Fruit fly (Drosophila melanogaster) whole organism, pupa: ENCODE data around the gene Argk2.
A peak's percentile ranks its signal among the peaks of the same experiment; 100 is the strongest.

Source experiments
- CG10348 ChIP-seq: fragments of 200-800 bp; sonication (Bioruptor generic); IDR thresholded peaks from 2 replicates; pipeline ENCODE4 v1.3.6; 2022; ENCODE audit warnings: missing biosample characterization, missing genetic modification characterization
- CG12605 ChIP-seq: fragments of 200-800 bp; sonication (Bioruptor generic); IDR thresholded peaks from 2 replicates; pipeline ENCODE4 v1.3.6; 2022; ENCODE audit warnings: missing biosample characterization, missing genetic modification characterization
- CG13204 ChIP-seq: fragments of 200-800 bp; sonication (Bioruptor generic); optimal IDR thresholded peaks from 2 replicates; lab custom pipeline; 2018; ENCODE audit warnings: missing biosample characterization, mild to moderate bottlenecking, missing genetic modification characterization, moderate library complexity
- CG14655 ChIP-seq: fragments of 200-800 bp; sonication (Bioruptor generic); optimal IDR thresholded peaks from 3 replicates; lab custom pipeline; 2017; ENCODE audit warnings: mild to moderate bottlenecking, missing biosample characterization, missing genetic modification reagents, missing genetic modification characterization
- CG15710 ChIP-seq: fragments of 200-800 bp; sonication (Bioruptor generic); optimal IDR thresholded peaks from 2 replicates; lab custom pipeline; 2018; ENCODE audit warnings: missing biosample characterization, mild to moderate bottlenecking, missing genetic modification characterization, moderate library complexity
- CG17806 ChIP-seq: fragments of 200-800 bp; sonication (Bioruptor generic); optimal IDR thresholded peaks from 2 replicates; lab custom pipeline; 2018; ENCODE audit warnings: missing biosample characterization, mild to moderate bottlenecking, missing genetic modification characterization, moderate library complexity
- CG32121 ChIP-seq: fragments of 200-800 bp; sonication (Bioruptor generic); IDR thresholded peaks from 2 replicates; pipeline ENCODE4 v1.3.6; 2022; ENCODE audit warnings: missing biosample characterization, missing genetic modification characterization
- CG34367 ChIP-seq: fragments of 200-800 bp; sonication (Bioruptor generic); optimal IDR thresholded peaks from 2 replicates; lab custom pipeline; 2018; ENCODE audit warnings: missing biosample characterization, mild to moderate bottlenecking, missing genetic modification characterization
- CG4496 ChIP-seq: fragments of 200-800 bp; sonication (Bioruptor generic); IDR thresholded peaks from 3 replicates; pipeline ENCODE4 v1.3.6; 2022; ENCODE audit warnings: missing biosample characterization, missing genetic modification characterization
- CG8159 ChIP-seq: fragments of 200-800 bp; sonication (Bioruptor generic); optimal IDR thresholded peaks from 3 replicates; lab custom pipeline; 2018; ENCODE audit warnings: missing biosample characterization, mild to moderate bottlenecking, missing genetic modification characterization, moderate library complexity
- CG8301 ChIP-seq: fragments of 200-800 bp; sonication (Bioruptor generic); optimal IDR thresholded peaks from 2 replicates; lab custom pipeline; 2018; ENCODE audit warnings: missing biosample characterization, mild to moderate bottlenecking, missing genetic modification characterization
- CG9948 ChIP-seq: fragments of 200-800 bp; sonication (Bioruptor generic); optimal IDR thresholded peaks from 2 replicates; lab custom pipeline; 2018; ENCODE audit warnings: missing biosample characterization, mild to moderate bottlenecking, missing genetic modification characterization, moderate library complexity
- D1 ChIP-seq: fragments of 200-800 bp; sonication (Bioruptor generic); optimal IDR thresholded peaks from 2 replicates; lab custom pipeline; 2018; ENCODE audit warnings: missing biosample characterization, mild to moderate bottlenecking, missing genetic modification characterization, moderate library complexity
- EcR ChIP-seq: fragments of 200-800 bp; sonication (Bioruptor generic); optimal IDR thresholded peaks from 3 replicates; lab custom pipeline; 2019; ENCODE audit warnings: missing biosample characterization, missing genetic modification characterization, mild to moderate bottlenecking, moderate library complexity, missing genetic modification reagents
- Ets98B ChIP-seq: fragments of 200-800 bp; sonication (Bioruptor generic); IDR thresholded peaks from 2 replicates; pipeline ENCODE4 v1.3.6; 2022; ENCODE audit warnings: missing biosample characterization, missing genetic modification characterization
- Pif1A ChIP-seq: fragments of 200-800 bp; sonication (Bioruptor generic); optimal IDR thresholded peaks from 3 replicates; lab custom pipeline; 2016; ENCODE audit warnings: missing biosample characterization, missing genetic modification characterization
- Snoo ChIP-seq: fragments of 200-800 bp; sonication (Bioruptor generic); optimal IDR thresholded peaks from 3 replicates; lab custom pipeline; 2017; ENCODE audit warnings: missing biosample characterization, mild to moderate bottlenecking, missing genetic modification characterization, inconsistent platforms
- fd96Ca ChIP-seq: fragments of 200-800 bp; sonication (Bioruptor generic); IDR thresholded peaks from 3 replicates; pipeline ENCODE4 v1.3.6; 2022; ENCODE audit warnings: missing biosample characterization, missing genetic modification characterization
- gl ChIP-seq: fragments of 200-800 bp; sonication (Bioruptor generic); optimal IDR thresholded peaks from 2 replicates; lab custom pipeline; 2018; ENCODE audit warnings: missing biosample characterization, mild to moderate bottlenecking, missing genetic modification characterization
- rn ChIP-seq: fragments of 200-800 bp; sonication (Bioruptor generic); IDR thresholded peaks from 2 replicates; pipeline ENCODE4 v1.3.6; 2022; ENCODE audit warnings: missing biosample characterization, missing genetic modification characterization

The Argk2 gene

dm6 chr3L:9025178-9025577, 22.1 kb upstream of the Argk2 start:
- no peak for TF ChIP-seq gl (tag; lab: Kevin White, UChicago)
- no peak for TF ChIP-seq rn (GFP tag; lab: Robert Waterston, UW)
- no peak for TF ChIP-seq CG8159 (tag; lab: Kevin White, UChicago)
- TF ChIP-seq Ets98B (GFP tag; lab: Robert Waterston, UW), result no peak
- TF ChIP-seq CG4496 (GFP tag; lab: Robert Waterston, UW), result no peak
- no peak for TF ChIP-seq CG14655
- TF ChIP-seq CG34367, result no peak
- no peak for TF ChIP-seq CG32121 (GFP tag; lab: Robert Waterston, UW)
- no peak for TF ChIP-seq CG9948 (tag; lab: Kevin White, UChicago)
- no peak for TF ChIP-seq CG8301 (tag; lab: Kevin White, UChicago)
- no peak for TF ChIP-seq Snoo (tag; lab: Kevin White, UChicago)
- no peak for TF ChIP-seq Pif1A (GFP tag; lab: Kevin White, UChicago)
- TF ChIP-seq EcR (GFP tag; lab: Kevin White, UChicago), result no peak
- no peak for TF ChIP-seq CG10348 (GFP tag; lab: Robert Waterston, UW)
- no peak for TF ChIP-seq CG15710 (tag; lab: Kevin White, UChicago)
- no peak for TF ChIP-seq CG12605 (GFP tag; lab: Robert Waterston, UW)
- no peak for TF ChIP-seq D1 (tag; lab: Kevin White, UChicago)

DNA sequence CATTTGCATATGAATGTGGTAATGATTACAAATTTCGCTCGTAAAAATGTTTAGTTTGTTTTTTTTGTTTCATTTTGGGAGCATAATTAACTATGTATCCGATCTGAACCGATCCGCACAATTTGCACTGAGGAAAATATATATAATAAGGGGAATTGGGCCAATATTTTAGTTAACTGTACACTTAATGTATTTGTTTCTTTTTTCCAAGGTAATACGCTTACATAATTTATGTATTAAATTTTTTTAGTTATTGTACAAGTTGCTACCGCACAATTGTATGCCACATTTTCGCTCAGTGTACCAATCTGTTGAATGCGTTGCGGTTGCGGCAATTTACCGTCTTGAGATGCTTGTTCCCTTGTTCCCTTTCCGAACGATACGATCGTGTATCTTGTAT, 21.6 kb upstream of the Argk2 start:
- TF ChIP-seq CG4496 (GFP tag; lab: Robert Waterston, UW), result no peak
- no peak for TF ChIP-seq CG14655
- TF ChIP-seq CG13204 (GFP tag; lab: Kevin White, UChicago), result no peak
- TF ChIP-seq CG17806 (tag; lab: Kevin White, UChicago), result peak; percentile 23
- TF ChIP-seq Pif1A (GFP tag; lab: Kevin White, UChicago), result peak; percentile 20
- peak; percentile 44 for TF ChIP-seq CG8159 (tag; lab: Kevin White, UChicago)
- no peak for TF ChIP-seq fd96Ca (GFP tag; lab: Robert Waterston, UW)
- TF ChIP-seq CG15710 (tag; lab: Kevin White, UChicago), result peak; percentile 23
- no peak for TF ChIP-seq rn (GFP tag; lab: Robert Waterston, UW)

DNA sequence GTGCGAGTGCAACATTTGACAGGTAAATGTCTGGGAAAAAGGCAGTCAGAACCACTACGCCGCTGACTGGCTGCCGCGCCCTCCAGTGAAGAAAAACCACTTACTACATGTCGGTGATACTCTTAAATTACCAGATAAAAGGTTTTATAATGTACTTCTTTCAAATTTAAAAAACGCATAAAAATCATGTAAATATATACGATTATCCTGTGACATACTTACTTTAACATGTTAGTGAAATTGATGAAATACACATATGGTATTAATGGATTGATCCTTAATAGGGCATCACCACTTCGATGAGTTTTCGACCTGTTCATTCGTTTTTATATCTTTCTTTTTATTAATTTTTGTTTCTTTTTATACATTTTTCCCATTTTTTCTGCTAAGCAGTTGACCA, 20.7 kb upstream of the Argk2 start:
- no peak for TF ChIP-seq CG14655
- TF ChIP-seq fd96Ca (GFP tag; lab: Robert Waterston, UW), result no peak
- no peak for TF ChIP-seq CG8159 (tag; lab: Kevin White, UChicago)
- TF ChIP-seq Snoo (tag; lab: Kevin White, UChicago), result no peak
- TF ChIP-seq CG8301 (tag; lab: Kevin White, UChicago), result no peak
- TF ChIP-seq Pif1A (GFP tag; lab: Kevin White, UChicago), result no peak
- TF ChIP-seq CG4496 (GFP tag; lab: Robert Waterston, UW), result no peak
- no peak for TF ChIP-seq CG32121 (GFP tag; lab: Robert Waterston, UW)
- TF ChIP-seq Ets98B (GFP tag; lab: Robert Waterston, UW), result no peak
- TF ChIP-seq, all 21 proteins: peak for 0

dm6 chr3L:9027122-9027696, 20.0 kb upstream of the Argk2 start:
- no peak for TF ChIP-seq CG34367
- TF ChIP-seq Ets98B (GFP tag; lab: Robert Waterston, UW), result no peak
- TF ChIP-seq CG9948 (tag; lab: Kevin White, UChicago), result no peak
- TF ChIP-seq CG32121 (GFP tag; lab: Robert Waterston, UW), result no peak
- TF ChIP-seq CG10348 (GFP tag; lab: Robert Waterston, UW), result no peak
- TF ChIP-seq CG13204 (GFP tag; lab: Kevin White, UChicago), result no peak
- no peak for TF ChIP-seq gl (tag; lab: Kevin White, UChicago)
- no peak for TF ChIP-seq Pif1A (GFP tag; lab: Kevin White, UChicago)
- TF ChIP-seq CG15710 (tag; lab: Kevin White, UChicago), result no peak
- no peak for TF ChIP-seq rn (GFP tag; lab: Robert Waterston, UW)

- TF ChIP-seq CG8159 (tag; lab: Kevin White, UChicago), result no peak
- TF ChIP-seq Pif1A (GFP tag; lab: Kevin White, UChicago), result no peak
- no peak for TF ChIP-seq CG4496 (GFP tag; lab: Robert Waterston, UW)
- no peak for TF ChIP-seq CG9948 (tag; lab: Kevin White, UChicago)
- TF ChIP-seq CG10348 (GFP tag; lab: Robert Waterston, UW), result no peak
- no peak for TF ChIP-seq gl (tag; lab: Kevin White, UChicago)
- TF ChIP-seq CG8301 (tag; lab: Kevin White, UChicago), result no peak
- no peak for TF ChIP-seq CG12605 (GFP tag; lab: Robert Waterston, UW)
Observed at dm6 chr3L:9028057-9028456, 19.2 kb upstream of the Argk2 start.

DNA sequence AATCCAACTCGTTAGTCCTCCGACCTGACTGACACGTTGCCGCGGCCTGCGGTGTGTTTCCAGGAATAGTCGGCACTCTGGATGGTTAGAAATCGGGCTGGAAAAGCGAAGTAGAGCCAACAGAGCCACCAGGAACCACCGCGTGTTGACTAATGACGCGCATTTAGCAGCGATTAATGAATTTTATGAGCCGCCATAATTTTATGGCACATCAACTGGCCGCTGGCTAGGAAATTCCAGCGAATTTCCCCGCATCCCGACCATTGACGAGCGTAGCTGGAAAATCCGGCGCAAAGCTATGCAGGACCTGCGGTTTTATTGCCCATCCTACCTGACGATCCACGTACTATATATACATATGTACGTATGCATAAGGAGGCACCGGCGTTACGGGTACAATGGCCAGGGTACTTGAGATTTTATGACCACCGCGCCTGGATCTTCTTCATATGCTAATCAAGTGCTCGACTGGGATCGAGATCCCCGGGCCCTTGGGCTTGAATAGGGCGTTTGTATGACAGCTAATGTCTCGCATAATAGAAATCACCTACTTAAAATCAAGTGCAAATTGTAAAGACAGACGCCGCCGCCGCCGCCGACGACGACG, 18.0 kb upstream of the Argk2 start:
- TF ChIP-seq CG9948 (tag; lab: Kevin White, UChicago), result no peak
- TF ChIP-seq D1 (tag; lab: Kevin White, UChicago), result no peak
- TF ChIP-seq, all 21 proteins: peak for 0
